Fruit fly (Drosophila melanogaster): ENCODE data around the gene CG33932.

The CG33932 gene

DNA sequence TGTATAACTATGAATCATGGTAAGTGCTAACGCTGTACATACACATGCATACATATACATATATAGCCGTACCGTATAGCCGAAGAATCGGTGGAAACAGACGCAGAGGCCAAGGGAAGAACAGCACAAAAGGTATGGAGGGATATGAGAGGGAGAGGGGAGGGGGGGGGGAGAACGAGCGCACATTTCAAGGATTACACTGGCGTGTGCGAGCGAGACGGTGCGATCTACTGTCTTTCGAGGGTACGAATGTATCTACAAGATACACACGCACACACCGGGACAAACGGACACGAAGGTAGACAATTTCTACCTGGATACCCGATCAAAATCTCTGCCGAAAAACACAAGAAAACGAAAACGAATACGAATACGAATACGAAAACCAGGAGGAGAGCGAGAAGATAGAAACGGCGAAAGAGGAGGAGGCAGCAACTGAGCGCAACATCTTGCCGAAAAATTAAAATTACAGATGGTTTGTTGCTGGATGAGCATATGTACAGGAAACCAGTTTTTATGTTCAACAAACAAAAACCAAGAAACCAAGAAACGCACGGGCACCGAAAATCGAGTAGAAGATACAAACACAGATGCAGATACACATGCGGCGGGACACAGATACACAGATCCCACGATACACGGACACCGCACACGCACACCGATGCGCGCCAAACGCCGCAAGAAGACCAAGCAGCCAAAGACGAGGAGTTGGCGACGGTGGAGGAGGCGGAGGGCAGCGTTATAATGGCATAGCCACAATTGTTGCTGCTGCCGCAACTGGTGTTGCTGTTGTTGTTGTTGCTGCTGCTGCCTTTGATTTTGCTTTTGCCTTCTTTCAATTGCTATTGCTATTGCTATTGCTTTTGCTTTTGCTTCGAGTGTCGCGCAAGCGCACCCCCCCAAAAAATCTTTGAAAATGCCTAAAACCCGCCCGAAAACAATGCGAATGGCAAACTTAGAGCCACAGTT lies 29.8 kb downstream of the CG33932 start:
- TF ChIP-seq Hr39 (GFP tag; optimal IDR thresholded peaks at IDR 0.05) (no peak), CG1621 (tag; optimal IDR thresholded peaks at IDR 0.05) (peak; percentile 4), Eip78C (GFP tag) (peak; percentile 11), ss (GFP tag; optimal IDR thresholded peaks at IDR 0.05) (peak in 1 of 2 experiments; percentile 1)

DNA sequence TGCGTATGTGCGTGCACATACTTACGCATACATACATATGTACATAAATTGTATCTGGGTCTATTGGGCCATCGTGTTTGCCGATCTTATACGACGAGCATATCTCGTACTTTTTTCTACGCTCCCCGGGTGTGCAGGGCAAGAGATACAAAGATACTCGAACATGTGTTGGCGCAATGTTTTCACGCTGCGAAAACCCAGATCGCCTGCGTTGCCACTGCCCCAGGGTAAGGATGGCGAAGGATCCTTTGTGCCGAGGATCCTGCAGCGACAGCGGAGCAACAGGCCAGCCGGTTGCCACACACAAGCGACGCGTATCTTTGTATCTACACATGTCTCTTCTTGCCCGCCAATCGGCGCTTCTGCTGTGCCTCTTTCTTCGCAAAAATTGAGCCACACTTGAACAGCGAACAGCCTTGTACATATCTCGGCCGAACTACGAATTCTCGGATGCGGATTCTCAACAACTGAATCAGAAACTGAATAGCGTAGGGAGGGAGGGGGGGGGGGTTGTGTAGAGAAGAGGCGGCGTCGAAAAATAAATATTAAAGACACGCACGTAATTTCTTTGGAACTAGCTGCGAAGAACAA lies 30.9 kb downstream of the CG33932 start:
- TF ChIP-seq Sox102F (GFP tag; optimal IDR thresholded peaks at IDR 0.05) (no peak), Eip78C (GFP tag) (peak; percentile 15), ss (GFP tag; optimal IDR thresholded peaks at IDR 0.05) (peak in 1 of 2 experiments; percentile 20), CG1621 (tag; optimal IDR thresholded peaks at IDR 0.05) (peak; percentile 2), dsx (GFP tag; optimal IDR thresholded peaks at IDR 0.05; ENCODE audit: poor library complexity, severe bottlenecking) (no peak)

DNA sequence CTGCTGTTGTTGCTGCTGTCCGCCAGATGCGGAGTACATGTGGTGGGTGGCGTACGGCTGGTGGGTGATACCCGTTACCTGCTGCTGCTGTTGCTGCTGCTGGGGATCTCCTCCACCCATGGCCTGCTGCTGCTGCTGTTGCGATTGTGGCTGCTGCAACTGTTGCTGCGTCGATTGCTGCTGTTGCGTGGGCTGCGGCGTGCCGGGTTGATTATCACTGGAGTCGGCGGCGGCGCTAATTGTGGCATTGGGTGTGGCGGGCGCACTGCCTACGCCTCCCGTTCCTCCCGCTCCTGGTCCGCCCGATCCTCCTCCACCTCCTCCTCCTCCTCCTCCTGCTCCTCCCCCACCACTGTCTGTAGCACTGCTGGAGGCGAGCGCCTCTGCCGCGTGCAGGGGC lies 37.6 kb downstream of the CG33932 start:
- TF ChIP-seq CG11294 (GFP tag; IDR thresholded peaks at IDR 0.05), result no peak
- TF ChIP-seq CG11762 (GFP tag; optimal IDR thresholded peaks at IDR 0.05; ENCODE audit: insufficient read depth), result no peak
- no peak for TF ChIP-seq CG15336 (GFP tag; IDR thresholded peaks at IDR 0.05)

DNA sequence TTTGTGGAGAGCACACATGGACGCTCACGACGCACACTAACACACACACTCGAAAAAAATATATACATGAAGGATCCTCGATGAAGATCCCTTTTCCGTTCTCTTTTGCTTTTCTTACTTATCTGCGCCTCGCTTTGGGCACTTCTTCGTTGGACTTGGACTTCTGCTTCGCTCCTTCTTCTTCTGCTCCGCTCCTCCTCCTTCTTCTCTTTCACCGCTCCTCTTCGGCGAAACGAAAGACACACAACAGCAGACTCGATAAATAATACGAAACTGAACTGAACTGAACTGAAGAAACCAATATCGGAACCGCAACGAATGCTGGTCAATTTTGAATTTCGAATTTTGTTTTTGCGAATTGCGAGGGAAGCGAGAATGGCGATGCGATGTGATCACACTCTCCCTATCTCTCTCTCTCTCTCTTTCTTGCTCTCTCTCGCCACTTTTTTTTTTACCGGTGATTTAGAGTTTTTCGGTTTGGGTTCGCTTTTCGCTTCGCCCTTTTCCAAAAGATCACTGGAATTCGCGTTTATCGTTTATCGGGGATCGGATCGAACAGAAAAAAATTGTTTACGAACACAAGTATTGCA lies 38.6 kb downstream of the CG33932 start:
- TF ChIP-seq CG8632 (GFP tag; optimal IDR thresholded peaks at IDR 0.05), result no peak
- no peak for TF ChIP-seq dsx (GFP tag; optimal IDR thresholded peaks at IDR 0.05; ENCODE audit: poor library complexity, severe bottlenecking)
- TF ChIP-seq Eip78C (GFP tag), result peak; percentile 26
- TF ChIP-seq CG6163 (GFP tag; IDR thresholded peaks at IDR 0.05), result peak; percentile 50; the same call in 2 of the 3 replicates
- no peak for TF ChIP-seq CG3032 (tag; optimal IDR thresholded peaks at IDR 0.05)

DNA sequence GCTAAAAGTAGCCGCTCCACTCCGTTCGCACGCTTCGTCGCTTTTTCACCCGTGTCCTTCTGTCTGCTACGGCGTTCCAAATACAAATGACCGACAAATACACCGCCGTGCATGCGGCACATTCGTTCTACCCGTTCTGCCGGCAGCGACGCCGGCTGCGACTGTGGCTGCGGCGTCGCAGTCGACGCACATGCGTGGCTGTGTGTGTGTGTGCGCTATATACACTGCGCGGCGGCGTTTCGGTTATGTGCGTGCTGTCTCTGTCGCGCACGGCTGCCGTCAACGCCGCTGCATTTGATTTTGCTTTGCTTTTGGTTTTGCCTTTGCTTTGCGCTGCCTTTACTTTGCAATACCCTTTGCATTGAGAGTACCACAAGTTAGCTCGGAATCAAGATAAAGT lies 39.2 kb downstream of the CG33932 start, which contains the start of gene zld:
Gene zld (minus strand): TSS at position 92 of the 400 bp plus-strand sequence.
- TF ChIP-seq dsx (GFP tag; optimal IDR thresholded peaks at IDR 0.05; ENCODE audit: poor library complexity, severe bottlenecking) (no peak), Eip93F (GFP tag; optimal IDR thresholded peaks at IDR 0.05) (no peak), CG10669 (GFP tag; optimal IDR thresholded peaks at IDR 0.05) (no peak), OdsH (GFP tag; optimal IDR thresholded peaks at IDR 0.05) (no peak), Met (GFP tag; optimal IDR thresholded peaks at IDR 0.05) (no peak), acj6 (GFP tag; optimal IDR thresholded peaks at IDR 0.05) (no peak), Hr39 (GFP tag; optimal IDR thresholded peaks at IDR 0.05) (no peak), pdm3 (GFP tag; optimal IDR thresholded peaks at IDR 0.05) (no peak), achi (GFP tag; optimal IDR thresholded peaks at IDR 0.05) (no peak), ss (GFP tag; optimal IDR thresholded peaks at IDR 0.05) (peak in 1 of 2 experiments; percentile 41), net (GFP tag; optimal IDR thresholded peaks at IDR 0.05) (no peak), fd85E (GFP tag; optimal IDR thresholded peaks at IDR 0.05) (no peak), CG6276 (GFP tag; optimal IDR thresholded peaks at IDR 0.05) (no peak), fd59A (GFP tag; optimal IDR thresholded peaks at IDR 0.05) (no peak), CG11762 (GFP tag; optimal IDR thresholded peaks at IDR 0.05; ENCODE audit: insufficient read depth) (no peak), esn (GFP tag; optimal IDR thresholded peaks at IDR 0.05) (no peak), Hr38 (GFP tag; optimal IDR thresholded peaks at IDR 0.05) (no peak), CG8632 (GFP tag; optimal IDR thresholded peaks at IDR 0.05) (no peak), CG31627 (GFP tag; optimal IDR thresholded peaks at IDR 0.05) (no peak), CG8119 (GFP tag; IDR thresholded peaks at IDR 0.05) (no peak), CG11902 (GFP tag; optimal IDR thresholded peaks at IDR 0.05) (no peak), CG15336 (GFP tag; IDR thresholded peaks at IDR 0.05) (no peak), CG3919 (GFP tag; optimal IDR thresholded peaks at IDR 0.05) (no peak), Sox102F (GFP tag; optimal IDR thresholded peaks at IDR 0.05) (no peak), salr (GFP tag; optimal IDR thresholded peaks at IDR 0.05) (no peak), CG6854 (GFP tag; optimal IDR thresholded peaks at IDR 0.05) (no peak), eg (GFP tag; IDR thresholded peaks at IDR 0.05) (no peak), Ets96B (tag; optimal IDR thresholded peaks at IDR 0.05) (no peak), CG11294 (GFP tag; IDR thresholded peaks at IDR 0.05) (no peak), spab (GFP tag; optimal IDR thresholded peaks at IDR 0.05) (no peak), Sox15 (GFP tag; optimal IDR thresholded peaks at IDR 0.05) (no peak), fkh (GFP tag; optimal IDR thresholded peaks at IDR 0.05) (peak; percentile 71), CG6163 (GFP tag; IDR thresholded peaks at IDR 0.05) (0 out of 3 replicates have a peak, but pooled peaks have one; percentile 35), Eip78C (GFP tag) (peak; percentile 27), Eip75B (GFP tag; optimal IDR thresholded peaks at IDR 0.05) (no peak)

Measured in whole organism, prepupa.